Worm (Caenorhabditis elegans) whole organism, mixed stage, embryonic: ENCODE data around the gene pyc-1.

Experiments
- M03D4.4 ChIP-seq: sonication (generic microtip); optimal IDR thresholded peaks from 2 replicates; lab custom pipeline; 2017; ENCODE audit warnings: mild to moderate bottlenecking, missing genetic modification characterization, missing compliant biosample characterization
- bed-3 ChIP-seq: fragments of 200-800 bp; sonication (Bioruptor generic); optimal IDR thresholded peaks from 3 replicates; lab custom pipeline; 2018; ENCODE audit warnings: mild to moderate bottlenecking, missing genetic modification characterization, moderate library complexity, missing compliant biosample characterization
- blmp-1 ChIP-seq: fragments of 150-350 bp; optimal IDR thresholded peaks from 2 replicates; lab custom pipeline; 2014; ENCODE audit warnings: missing biosample characterization, missing genetic modification characterization
- ceh-39 ChIP-seq: fragments of 150-350 bp; optimal IDR thresholded peaks from 2 replicates; lab custom pipeline; 2014; ENCODE audit warnings: missing biosample characterization, missing genetic modification characterization
- ceh-43 ChIP-seq: fragments of 200-800 bp; sonication (Bioruptor generic); optimal IDR thresholded peaks from 2 replicates; lab custom pipeline; 2018; ENCODE audit warnings: mild to moderate bottlenecking, missing genetic modification characterization, moderate library complexity, missing compliant biosample characterization
- ceh-83 ChIP-seq: fragments of 200-800 bp; sonication (Bioruptor generic); optimal IDR thresholded peaks from 2 replicates; lab custom pipeline; 2018; ENCODE audit warnings: mild to moderate bottlenecking, missing genetic modification characterization, missing compliant biosample characterization
- ces-1 ChIP-seq: fragments of 150-350 bp; optimal IDR thresholded peaks from 2 replicates; lab custom pipeline; 2014; ENCODE audit warnings: missing biosample characterization, missing genetic modification reagents, missing genetic modification characterization
- cnd-1 ChIP-seq: fragments of 200-800 bp; sonication (Bioruptor generic); optimal IDR thresholded peaks from 2 replicates; lab custom pipeline; 2018; ENCODE audit warnings: mild to moderate bottlenecking, missing genetic modification characterization, missing compliant biosample characterization
- drap-1 ChIP-seq: fragments of 200-800 bp; sonication (Bioruptor generic); optimal IDR thresholded peaks from 3 replicates; lab custom pipeline; 2018; ENCODE audit warnings: mild to moderate bottlenecking, missing genetic modification characterization, missing compliant biosample characterization
- elt-3 ChIP-seq: fragments of 150-350 bp; optimal IDR thresholded peaks from 2 replicates; lab custom pipeline; 2014; ENCODE audit warnings: missing biosample characterization, missing genetic modification characterization
- ham-2 ChIP-seq: fragments of 200-800 bp; sonication (Bioruptor generic); optimal IDR thresholded peaks from 2 replicates; lab custom pipeline; 2018; ENCODE audit warnings: mild to moderate bottlenecking, missing genetic modification characterization, missing compliant biosample characterization
- hlh-1 ChIP-seq: fragments of 150-350 bp; optimal IDR thresholded peaks from 2 replicates; lab custom pipeline; 2014; ENCODE audit warnings: missing biosample characterization, missing genetic modification reagents, missing genetic modification characterization
- lin-13 ChIP-seq: fragments of 150-350 bp; optimal IDR thresholded peaks from 2 replicates; lab custom pipeline; 2014; ENCODE audit warnings: missing biosample characterization, missing genetic modification characterization
- lin-32 ChIP-seq: fragments of 200-800 bp; sonication (Bioruptor generic); optimal IDR thresholded peaks from 2 replicates; lab custom pipeline; 2018; ENCODE audit warnings: mild to moderate bottlenecking, missing genetic modification characterization, missing compliant biosample characterization
- lsy-2 ChIP-seq: fragments of 150-350 bp; optimal IDR thresholded peaks from 2 replicates; lab custom pipeline; 2014; ENCODE audit warnings: missing biosample characterization, missing genetic modification characterization
- mab-5 ChIP-seq: fragments of 150-350 bp; optimal IDR thresholded peaks from 2 replicates; lab custom pipeline; 2014; ENCODE audit warnings: missing biosample characterization, missing genetic modification characterization
- mep-1 ChIP-seq: fragments of 150-350 bp; optimal IDR thresholded peaks from 2 replicates; lab custom pipeline; 2017; ENCODE audit warnings: missing biosample characterization, missing genetic modification reagents, missing genetic modification characterization, inconsistent platforms
- mls-2 ChIP-seq: sonication (generic microtip); optimal IDR thresholded peaks from 2 replicates; lab custom pipeline; 2016; ENCODE audit warnings: mild to moderate bottlenecking, missing genetic modification characterization, moderate library complexity, missing compliant biosample characterization
- nhr-12 ChIP-seq: fragments of 150-350 bp; optimal IDR thresholded peaks from 2 replicates; lab custom pipeline; 2014; ENCODE audit warnings: missing biosample characterization, missing genetic modification characterization
- nhr-2 ChIP-seq: fragments of 150-350 bp; optimal IDR thresholded peaks from 2 replicates; lab custom pipeline; 2014; ENCODE audit warnings: missing biosample characterization, missing genetic modification characterization
- nhr-237 ChIP-seq: fragments of 150-350 bp; optimal IDR thresholded peaks from 2 replicates; lab custom pipeline; 2014; ENCODE audit warnings: missing biosample characterization, missing genetic modification characterization
- nhr-28 ChIP-seq: fragments of 150-350 bp; optimal IDR thresholded peaks from 2 replicates; lab custom pipeline; 2014; ENCODE audit warnings: missing biosample characterization, missing genetic modification characterization
- nhr-76 ChIP-seq: sonication (generic microtip); optimal IDR thresholded peaks from 2 replicates; lab custom pipeline; 2017; ENCODE audit warnings: missing biosample characterization, missing genetic modification characterization
- pha-4 ChIP-seq: fragments of 150-350 bp; optimal IDR thresholded peaks from 2 replicates; lab custom pipeline; 2018; ENCODE audit warnings: missing biosample characterization, missing genetic modification reagents, missing genetic modification characterization
- sem-2 ChIP-seq: fragments of 200-800 bp; sonication (Bioruptor generic); optimal IDR thresholded peaks from 2 replicates; lab custom pipeline; 2018; ENCODE audit warnings: mild to moderate bottlenecking, missing genetic modification characterization, missing compliant biosample characterization
- snpc-4 ChIP-seq: fragments of 150-350 bp; optimal IDR thresholded peaks from 2 replicates; lab custom pipeline; 2014; ENCODE audit warnings: missing biosample characterization, missing genetic modification characterization
- sptf-1 ChIP-seq: sonication (generic microtip); optimal IDR thresholded peaks from 2 replicates; lab custom pipeline; 2017; ENCODE audit warnings: mild to moderate bottlenecking, missing genetic modification characterization, moderate library complexity, missing compliant biosample characterization
- tbx-8 ChIP-seq: fragments of 200-800 bp; sonication (Bioruptor generic); optimal IDR thresholded peaks from 2 replicates; lab custom pipeline; 2018; ENCODE audit warnings: mild to moderate bottlenecking, missing genetic modification characterization, moderate library complexity, missing compliant biosample characterization
- unc-120 ChIP-seq: sonication (generic microtip); optimal IDR thresholded peaks from 2 replicates; lab custom pipeline; 2017; ENCODE audit warnings: missing genetic modification characterization, missing compliant biosample characterization; ENCODE audit not compliant: poor library complexity, severe bottlenecking
- unc-62 ChIP-seq: fragments of 150-350 bp; optimal IDR thresholded peaks from 2 replicates; lab custom pipeline; 2014; ENCODE audit warnings: missing biosample characterization, missing genetic modification reagents, missing genetic modification characterization
- zip-8 ChIP-seq: fragments of 150-350 bp; optimal IDR thresholded peaks from 2 replicates; lab custom pipeline; 2014; ENCODE audit warnings: missing biosample characterization, missing genetic modification characterization
- ztf-11 ChIP-seq: fragments of 150-350 bp; optimal IDR thresholded peaks from 2 replicates; lab custom pipeline; 2014; ENCODE audit warnings: missing biosample characterization, missing genetic modification characterization

Gene pyc-1

DNA sequence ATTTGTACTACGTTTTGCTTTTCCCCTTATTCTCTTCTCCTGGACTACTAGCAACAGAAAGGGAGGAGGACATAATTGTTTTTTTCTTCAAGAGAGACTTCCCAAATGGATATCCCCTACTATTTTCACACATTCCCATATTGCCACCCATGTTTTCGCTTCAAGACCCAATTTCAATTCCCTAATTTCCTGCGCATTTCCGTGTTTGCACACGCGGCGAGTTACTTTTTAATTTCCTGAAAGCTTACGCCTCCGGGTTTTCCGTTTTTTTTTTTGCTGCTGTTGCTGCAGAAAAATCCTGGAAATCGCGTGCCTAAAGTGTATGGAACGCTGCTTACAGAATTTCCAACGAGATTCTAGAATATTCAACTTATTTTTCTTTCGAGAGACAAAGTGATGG is 30.0 kb upstream of the pyc-1 start:
- TF ChIP-seq nhr-2 (tag; lab: Kevin White, UChicago) (no peak), tbx-8 (GFP tag; lab: Kevin White, UChicago) (no peak), elt-3 (no peak), drap-1 (GFP tag; lab: Kevin White, UChicago) (no peak), sptf-1 (no peak), ztf-11 (no peak), mls-2 (tag; lab: Kevin White, UChicago) (peak; percentile 30), ces-1 (GFP tag; lab: Kevin White, UChicago) (peak; percentile 37), nhr-237 (no peak), blmp-1 (no peak)

DNA sequence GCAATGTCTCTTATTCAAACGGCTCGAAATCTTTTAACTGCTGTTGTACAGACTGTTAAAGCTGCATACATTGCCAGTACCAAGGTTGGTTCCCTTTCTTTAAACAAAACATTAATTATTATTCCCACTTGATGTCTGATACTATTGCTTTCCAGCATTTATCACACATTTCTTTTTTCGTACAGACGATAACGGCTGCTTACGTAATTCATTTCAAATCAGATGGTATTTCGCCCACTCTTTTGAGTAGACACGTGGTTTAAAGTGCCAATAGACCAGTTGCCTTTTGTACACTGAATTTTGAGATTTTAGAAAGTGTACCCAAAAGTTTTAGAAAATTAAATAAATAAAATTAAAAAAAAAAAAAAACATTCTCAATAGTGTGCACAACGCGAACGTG is 27.1 kb upstream of the pyc-1 start:
- TF ChIP-seq ceh-43 (GFP tag; lab: Kevin White, UChicago) (no peak), unc-62 (no peak), zip-8 (tag; lab: Kevin White, UChicago) (no peak), ham-2 (GFP tag; lab: Kevin White, UChicago) (no peak), hlh-1 (tag; lab: Kevin White, UChicago) (no peak), cnd-1 (tag; lab: Kevin White, UChicago) (no peak), mab-5 (tag; lab: Kevin White, UChicago) (no peak), lin-32 (GFP tag; lab: Kevin White, UChicago) (no peak), ceh-83 (GFP tag; lab: Kevin White, UChicago) (no peak), nhr-28 (tag; lab: Kevin White, UChicago) (no peak), bed-3 (GFP tag; lab: Kevin White, UChicago) (no peak), mep-1 (tag; lab: Kevin White, UChicago) (no peak), nhr-2 (tag; lab: Kevin White, UChicago) (no peak), mls-2 (tag; lab: Kevin White, UChicago) (no peak), tbx-8 (GFP tag; lab: Kevin White, UChicago) (no peak), snpc-4 (tag; lab: Kevin White, UChicago) (no peak), elt-3 (no peak), ceh-39 (tag; lab: Kevin White, UChicago) (no peak), lsy-2 (no peak)
- TF ChIP-seq, all 35 proteins: peak for 0

DNA sequence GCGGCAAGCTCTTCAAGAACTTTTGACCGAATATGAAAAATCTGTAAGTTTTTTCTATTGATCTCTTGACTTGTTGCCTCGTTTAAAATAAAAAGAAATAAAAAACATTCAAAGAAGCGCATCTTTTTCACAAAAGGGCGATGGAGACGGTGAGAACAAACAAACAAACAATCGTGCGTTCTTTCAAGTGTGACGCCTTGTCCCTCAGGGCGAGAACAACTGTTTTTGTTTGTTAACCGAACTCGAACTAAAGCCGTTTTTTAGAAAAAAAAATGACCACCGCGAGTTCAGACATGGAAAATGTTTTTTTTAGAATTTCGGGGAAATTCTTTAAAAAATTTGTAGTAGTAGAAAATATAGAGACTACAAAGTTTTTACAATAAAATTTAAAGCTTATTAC is 24.6 kb upstream of the pyc-1 start:
- TF ChIP-seq mep-1 (tag; lab: Kevin White, UChicago) (no peak), nhr-237 (no peak), unc-120 (tag; lab: Kevin White, UChicago) (no peak), ztf-11 (no peak), elt-3 (no peak), nhr-76 (tag; lab: Kevin White, UChicago) (no peak), unc-62 (no peak), nhr-12 (no peak), pha-4 (no peak), lin-13 (tag; lab: Kevin White, UChicago) (no peak), M03D4.4 (tag; lab: Kevin White, UChicago) (no peak), ham-2 (GFP tag; lab: Kevin White, UChicago) (no peak), sptf-1 (no peak), sem-2 (GFP tag; lab: Kevin White, UChicago) (no peak), hlh-1 (tag; lab: Kevin White, UChicago) (no peak), ces-1 (GFP tag; lab: Kevin White, UChicago) (no peak), snpc-4 (tag; lab: Kevin White, UChicago) (no peak)

DNA sequence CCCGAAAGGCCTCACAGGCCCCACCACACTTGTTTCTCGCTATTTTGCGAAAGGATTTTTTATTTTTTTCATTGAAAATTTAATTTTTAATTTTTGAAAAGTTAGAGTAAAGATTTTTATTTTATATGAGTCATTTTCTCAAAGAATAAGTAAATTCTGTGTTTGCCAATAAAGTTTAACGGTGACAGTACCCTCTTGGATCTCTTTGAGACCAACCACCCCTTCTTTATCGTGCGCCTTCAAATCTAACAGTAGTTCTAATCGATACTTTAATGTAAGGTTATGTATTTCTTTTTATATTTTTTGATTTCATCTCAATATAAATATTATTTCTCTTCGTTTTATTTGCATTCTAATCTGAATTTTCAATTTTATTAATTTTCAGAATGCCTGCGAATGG is 23.2 kb upstream of the pyc-1 start, which contains the start of gene hmp-1:
hmp-1 (plus strand) TSS at position 380 of the 400 bp plus-strand sequence.
- TF ChIP-seq hlh-1 (tag; lab: Kevin White, UChicago) (no peak), pha-4 (no peak)

DNA sequence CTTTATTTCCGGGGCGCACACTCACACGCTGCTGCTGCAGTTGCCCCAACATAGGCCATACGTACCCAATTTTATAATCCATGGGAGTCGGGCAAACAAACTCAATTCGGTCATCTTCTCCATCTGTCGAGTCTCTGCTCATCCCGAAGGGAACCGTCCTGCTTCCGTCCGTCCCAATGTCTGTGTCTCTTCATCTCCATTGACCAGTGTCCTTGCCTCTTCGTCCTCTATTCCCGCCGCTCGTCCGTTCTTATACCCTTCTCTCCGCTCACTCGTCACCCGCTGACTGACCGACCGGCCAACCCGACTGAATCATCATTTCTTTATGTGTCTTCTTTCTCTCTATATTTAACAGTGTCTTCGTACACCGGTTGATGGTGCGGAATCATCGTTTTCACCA is 22.5 kb upstream of the pyc-1 start:
- TF ChIP-seq lin-13 (tag; lab: Kevin White, UChicago) (peak; percentile 35), unc-62 (peak; percentile 50), mls-2 (tag; lab: Kevin White, UChicago) (peak; percentile 56), unc-120 (tag; lab: Kevin White, UChicago) (peak; percentile 9), sptf-1 (peak; percentile 39), mep-1 (tag; lab: Kevin White, UChicago) (no peak), ham-2 (GFP tag; lab: Kevin White, UChicago) (peak; percentile 59), ztf-11 (no peak), nhr-2 (tag; lab: Kevin White, UChicago) (peak; percentile 90), M03D4.4 (tag; lab: Kevin White, UChicago) (peak; percentile 39), ces-1 (GFP tag; lab: Kevin White, UChicago) (peak; percentile 91), ceh-83 (GFP tag; lab: Kevin White, UChicago) (no peak), hlh-1 (tag; lab: Kevin White, UChicago) (peak; percentile 3), cnd-1 (tag; lab: Kevin White, UChicago) (peak; percentile 84)
